Fruit fly (Drosophila melanogaster) Kc167 (cell line): ENCODE results near the gene CG14854.

Experiments used
- Myc ChIP-seq: fragments of >200 bp; optimal IDR thresholded peaks from 2 replicates; lab custom pipeline; 2017; ENCODE audit warnings: missing external identifiers
- h ChIP-seq: fragments of >200 bp; optimal IDR thresholded peaks from 3 replicates; lab custom pipeline; 2018; ENCODE audit warnings: missing external identifiers
- ttk ChIP-seq: sonication (Bioruptor generic); optimal IDR thresholded peaks from 2 replicates; lab custom pipeline; 2017; ENCODE audit warnings: missing external identifiers

dm6 chr3R:14608892-14609692 lies 49.2 kb upstream of the CG14854 start, which contains the start of gene CG14853:
- TF ChIP-seq h (lab: Kevin White, UChicago) (no peak), ttk (lab: Kevin White, UChicago) (no peak), Myc (lab: Kevin White, UChicago) (no peak)
